Fruit fly (Drosophila melanogaster) whole organism, prepupa: ENCODE results near the gene CG18542.

Source experiments
- Blimp-1 ChIP-seq: fragments of 200-800 bp; sonication (Bioruptor generic); optimal IDR thresholded peaks from 3 replicates; lab custom pipeline; 2017; ENCODE audit warnings: missing biosample characterization, missing genetic modification characterization, mild to moderate bottlenecking, moderate library complexity, missing genetic modification reagents
- CG10669 ChIP-seq: fragments of 200-800 bp; sonication (Bioruptor generic); optimal IDR thresholded peaks from 3 replicates; lab custom pipeline; 2018; ENCODE audit warnings: missing biosample characterization, mild to moderate bottlenecking, missing genetic modification characterization, moderate library complexity
- CG11294 ChIP-seq: fragments of 200-800 bp; sonication (Bioruptor generic); IDR thresholded peaks from 2 replicates; pipeline ENCODE4 v1.3.6; 2022; ENCODE audit warnings: missing biosample characterization, missing genetic modification characterization
- CG11762 ChIP-seq: fragments of 200-800 bp; sonication (Bioruptor generic); optimal IDR thresholded peaks from 3 replicates; lab custom pipeline; 2016; ENCODE audit warnings: missing biosample characterization, missing genetic modification characterization; ENCODE audit not compliant: insufficient read depth
- CG1621 ChIP-seq: fragments of 200-800 bp; sonication (Bioruptor generic); optimal IDR thresholded peaks from 3 replicates; lab custom pipeline; 2018; ENCODE audit warnings: missing biosample characterization, mild to moderate bottlenecking, missing genetic modification characterization
- CG16779 ChIP-seq: fragments of 200-800 bp; sonication (Bioruptor generic); optimal IDR thresholded peaks from 3 replicates; lab custom pipeline; 2017; ENCODE audit warnings: missing biosample characterization, mild to moderate bottlenecking, missing genetic modification characterization
- CG31627 ChIP-seq: fragments of 200-800 bp; sonication (Bioruptor generic); optimal IDR thresholded peaks from 3 replicates; lab custom pipeline; 2016; ENCODE audit warnings: missing biosample characterization, missing genetic modification characterization
- CG34406 ChIP-seq: fragments of 200-800 bp; sonication (Bioruptor generic); optimal IDR thresholded peaks from 3 replicates; lab custom pipeline; 2016; ENCODE audit warnings: missing biosample characterization, missing genetic modification characterization
- CG4318 ChIP-seq: fragments of 200-800 bp; sonication (Bioruptor generic); optimal IDR thresholded peaks from 3 replicates; lab custom pipeline; 2017; ENCODE audit warnings: missing biosample characterization, mild to moderate bottlenecking, missing genetic modification characterization
- CG6163 ChIP-seq: fragments of 200-800 bp; sonication (Bioruptor generic); IDR thresholded peaks from 3 replicates; pipeline ENCODE4 v1.3.6; 2022; ENCODE audit warnings: missing biosample characterization, missing genetic modification characterization
- CG6808 ChIP-seq: fragments of 200-800 bp; sonication (Bioruptor generic); optimal IDR thresholded peaks from 3 replicates; lab custom pipeline; 2017; ENCODE audit warnings: missing biosample characterization, missing genetic modification characterization, mild to moderate bottlenecking, moderate library complexity, missing genetic modification reagents
- CG6854 ChIP-seq: fragments of 200-800 bp; sonication (Bioruptor generic); optimal IDR thresholded peaks from 2 replicates; lab custom pipeline; 2017; ENCODE audit warnings: missing biosample characterization, mild to moderate bottlenecking, missing genetic modification characterization
- CG7368 ChIP-seq: fragments of 200-800 bp; sonication (Bioruptor generic); optimal IDR thresholded peaks from 3 replicates; lab custom pipeline; 2016; ENCODE audit warnings: missing biosample characterization, missing genetic modification characterization
- CG8119 ChIP-seq: fragments of 200-800 bp; sonication (Bioruptor generic); IDR thresholded peaks from 3 replicates; pipeline ENCODE4 v1.3.6; 2022; ENCODE audit warnings: missing biosample characterization, missing genetic modification characterization
- CG8632 ChIP-seq: fragments of 200-800 bp; sonication (Bioruptor generic); optimal IDR thresholded peaks from 3 replicates; lab custom pipeline; 2016; ENCODE audit warnings: missing biosample characterization, missing genetic modification characterization
- CG9139 ChIP-seq: fragments of 200-800 bp; sonication (Bioruptor generic); optimal IDR thresholded peaks from 3 replicates; lab custom pipeline; 2017; ENCODE audit warnings: missing biosample characterization, mild to moderate bottlenecking, missing genetic modification characterization
- Eip75B ChIP-seq: fragments of 200-800 bp; sonication (Bioruptor generic); optimal IDR thresholded peaks from 3 replicates; lab custom pipeline; 2016; ENCODE audit warnings: missing biosample characterization, missing genetic modification characterization
- Ets96B ChIP-seq: fragments of 200-800 bp; optimal IDR thresholded peaks from 2 replicates; lab custom pipeline; 2019; ENCODE audit warnings: missing biosample characterization, mild to moderate bottlenecking, missing genetic modification characterization, moderate library complexity
- Gug ChIP-seq: fragments of 200-800 bp; sonication (Bioruptor generic); IDR thresholded peaks from 2 replicates; pipeline ENCODE4 v1.3.6; 2022; ENCODE audit warnings: missing biosample characterization, missing genetic modification characterization
- Hr4 ChIP-seq: fragments of 200-800 bp; sonication (Bioruptor generic); optimal IDR thresholded peaks from 3 replicates; lab custom pipeline; 2016; ENCODE audit warnings: missing biosample characterization, missing genetic modification characterization
- Lpt ChIP-seq: fragments of 200-800 bp; sonication (Bioruptor generic); optimal IDR thresholded peaks from 3 replicates; lab custom pipeline; 2016; ENCODE audit warnings: missing biosample characterization, missing genetic modification characterization
- Met ChIP-seq: fragments of 200-800 bp; sonication (Bioruptor generic); optimal IDR thresholded peaks from 3 replicates; lab custom pipeline; 2016; ENCODE audit warnings: missing biosample characterization, missing genetic modification characterization
- OdsH ChIP-seq: fragments of 200-800 bp; sonication (Bioruptor generic); optimal IDR thresholded peaks from 3 replicates; lab custom pipeline; 2016; ENCODE audit warnings: missing biosample characterization, missing genetic modification characterization
- Smox ChIP-seq: fragments of 200-800 bp; sonication (Bioruptor generic); optimal IDR thresholded peaks from 3 replicates; lab custom pipeline; 2016; ENCODE audit warnings: missing biosample characterization, missing genetic modification characterization
- Sox102F ChIP-seq: fragments of 200-800 bp; sonication (Bioruptor generic); optimal IDR thresholded peaks from 2 replicates; lab custom pipeline; 2016; ENCODE audit warnings: missing biosample characterization, mild to moderate bottlenecking, missing genetic modification characterization
- Sox14 ChIP-seq: fragments of 200-800 bp; sonication (Bioruptor generic); optimal IDR thresholded peaks from 3 replicates; lab custom pipeline; 2016; ENCODE audit warnings: missing biosample characterization, missing genetic modification characterization
- Sox15 ChIP-seq: fragments of 200-800 bp; sonication (Bioruptor generic); optimal IDR thresholded peaks from 3 replicates; lab custom pipeline; 2016; ENCODE audit warnings: missing biosample characterization, missing genetic modification characterization
- acj6 ChIP-seq: fragments of 200-800 bp; sonication (Bioruptor generic); optimal IDR thresholded peaks from 3 replicates; lab custom pipeline; 2016; ENCODE audit warnings: missing biosample characterization, missing genetic modification characterization
- dsx ChIP-seq: fragments of 200-800 bp; optimal IDR thresholded peaks from 3 replicates; lab custom pipeline; 2019; ENCODE audit warnings: missing biosample characterization, mild to moderate bottlenecking, missing genetic modification characterization, moderate library complexity; ENCODE audit not compliant: poor library complexity, severe bottlenecking
- esn ChIP-seq: fragments of 200-800 bp; sonication (Bioruptor generic); optimal IDR thresholded peaks from 2 replicates; lab custom pipeline; 2016; ENCODE audit warnings: missing biosample characterization, mild to moderate bottlenecking, missing genetic modification characterization, moderate library complexity
- fd85E ChIP-seq: fragments of 200-800 bp; sonication (Bioruptor generic); optimal IDR thresholded peaks from 3 replicates; lab custom pipeline; 2016; ENCODE audit warnings: missing biosample characterization, missing genetic modification characterization
- fkh ChIP-seq: fragments of 200-800 bp; sonication (Bioruptor generic); optimal IDR thresholded peaks from 3 replicates; lab custom pipeline; 2017; ENCODE audit warnings: missing biosample characterization, mild to moderate bottlenecking, missing genetic modification characterization, moderate library complexity
- lz ChIP-seq: fragments of 200-800 bp; sonication (Bioruptor generic); optimal IDR thresholded peaks from 3 replicates; lab custom pipeline; 2016; ENCODE audit warnings: missing biosample characterization, missing genetic modification characterization
- net ChIP-seq: fragments of 200-800 bp; sonication (Bioruptor generic); optimal IDR thresholded peaks from 3 replicates; lab custom pipeline; 2016; ENCODE audit warnings: missing biosample characterization, missing genetic modification characterization
- pdm3 ChIP-seq: fragments of 200-800 bp; sonication (Bioruptor generic); optimal IDR thresholded peaks from 3 replicates; lab custom pipeline; 2016; ENCODE audit warnings: missing biosample characterization, missing genetic modification characterization
- salr ChIP-seq, 2 experiments: fragments of 200-800 bp; sonication (Bioruptor generic); optimal IDR thresholded peaks; 3 replicates each; lab custom pipeline; 2016 to 2018; ENCODE audit warnings: missing biosample characterization in 2 of 2, missing genetic modification characterization in 2 of 2, mild to moderate bottlenecking in 1 of 2
- ss ChIP-seq, 2 experiments: fragments of 200-800 bp; sonication (Bioruptor generic); optimal IDR thresholded peaks; 2 replicates in 1 of 2; 3 replicates in 1 of 2; lab custom pipeline; 2017 to 2018; ENCODE audit warnings: mild to moderate bottlenecking in 2 of 2, missing biosample characterization in 2 of 2, missing genetic modification characterization in 2 of 2, moderate library complexity in 1 of 2
- svp ChIP-seq: fragments of 200-800 bp; sonication (Bioruptor generic); peaks from one replicate; lab custom pipeline; 2016; ENCODE audit warnings: missing biosample characterization, missing genetic modification characterization
- topi ChIP-seq: fragments of 200-800 bp; sonication (Bioruptor generic); optimal IDR thresholded peaks from 3 replicates; lab custom pipeline; 2016; ENCODE audit warnings: missing biosample characterization, missing genetic modification characterization
- vri ChIP-seq: fragments of 200-800 bp; sonication (Bioruptor generic); optimal IDR thresholded peaks from 3 replicates; lab custom pipeline; 2016; ENCODE audit warnings: missing biosample characterization, mild to moderate bottlenecking, missing genetic modification characterization

CG18542 gene

dm6 chr3R:9702567-9702966 lies 17.0 kb downstream of the CG18542 start (continued):
- TF ChIP-seq CG6854 (GFP tag; lab: Kevin White, UChicago) = no peak
- no peak for TF ChIP-seq ss (GFP tag; optimal IDR thresholded peaks at IDR 0.05; lab: Kevin White, UChicago)
- peak; percentile 65 for TF ChIP-seq Met (GFP tag; lab: Kevin White, UChicago)
- TF ChIP-seq Ets96B = peak; percentile 29
- no peak for TF ChIP-seq Smox (GFP tag; lab: Kevin White, UChicago)
- peak; percentile 48 for TF ChIP-seq Sox102F (GFP tag; lab: Kevin White, UChicago)
- TF ChIP-seq Hr4 = peak; percentile 83
- peak; percentile 41 for TF ChIP-seq CG10669 (GFP tag; lab: Kevin White, UChicago)
- TF ChIP-seq CG34406 (GFP tag; lab: Kevin White, UChicago) = peak; percentile 42
- no peak for TF ChIP-seq acj6 (GFP tag; lab: Kevin White, UChicago)
- TF ChIP-seq pdm3 (GFP tag; lab: Kevin White, UChicago) = peak; percentile 67
- TF ChIP-seq CG8119 (GFP tag; lab: Robert Waterston, UW) = no peak
- peak; percentile 16 for TF ChIP-seq CG8632 (GFP tag; lab: Kevin White, UChicago)
- TF ChIP-seq CG7368 (GFP tag; lab: Kevin White, UChicago) = no peak
- TF ChIP-seq Eip75B (GFP tag; lab: Kevin White, UChicago) = peak; percentile 41
- peak; percentile 73 for TF ChIP-seq OdsH (GFP tag; lab: Kevin White, UChicago)
- TF ChIP-seq CG9139 (GFP tag; lab: Kevin White, UChicago) = no peak
- TF ChIP-seq CG11762 (GFP tag; lab: Kevin White, UChicago) = peak; percentile 64
- TF ChIP-seq Blimp-1 (GFP tag; lab: Kevin White, UChicago) = no peak
- TF ChIP-seq fd85E (GFP tag; lab: Kevin White, UChicago) = no peak
- no peak for TF ChIP-seq dsx (GFP tag; lab: Kevin White, UChicago)
- TF ChIP-seq CG31627 (GFP tag; lab: Kevin White, UChicago) = peak; percentile 66
- no peak for TF ChIP-seq Gug (GFP tag; lab: Robert Waterston, UW)
- TF ChIP-seq fkh (GFP tag; lab: Kevin White, UChicago) = peak; percentile 96
- peak; percentile 64 for TF ChIP-seq esn
- TF ChIP-seq CG6808 (GFP tag; lab: Kevin White, UChicago) = no peak

- TF ChIP-seq CG34406 (GFP tag; lab: Kevin White, UChicago) (no peak), Blimp-1 (GFP tag; lab: Kevin White, UChicago) (peak; percentile 55)
These were observed 17.7 kb downstream of the CG18542 start for dm6 chr3R:9703273-9703672.

- TF ChIP-seq CG16779 (tag; lab: Kevin White, UChicago) = peak; percentile 42
- TF ChIP-seq CG8632 (GFP tag; lab: Kevin White, UChicago) = no peak
- peak; percentile 1 for TF ChIP-seq fd85E (GFP tag; lab: Kevin White, UChicago)
- TF ChIP-seq fkh (GFP tag; lab: Kevin White, UChicago) = peak; percentile 13
- peak; percentile 99 for TF ChIP-seq vri (GFP tag; lab: Kevin White, UChicago)
- no peak for TF ChIP-seq CG11294 (GFP tag; lab: Robert Waterston, UW)
- TF ChIP-seq svp (GFP tag; lab: Kevin White, UChicago) = peak; percentile 85
- TF ChIP-seq Lpt (GFP tag; lab: Kevin White, UChicago) = peak; percentile 33
These were observed 18.8 kb downstream of the CG18542 start for dm6 chr3R:9704183-9705007.

dm6 chr3R:9705008-9705628 lies 19.6 kb downstream of the CG18542 start, which contains the start of gene Unc-115a:
Gene Unc-115a, minus strand, starts transcription at chr3R:9705417.
- TF ChIP-seq pdm3 (GFP tag; lab: Kevin White, UChicago) = no peak
- TF ChIP-seq CG6854 (GFP tag; lab: Kevin White, UChicago) = peak; percentile 28
- no peak for TF ChIP-seq net (GFP tag; lab: Kevin White, UChicago)
- TF ChIP-seq CG31627 (GFP tag; lab: Kevin White, UChicago) = peak; percentile 4
- TF ChIP-seq lz (GFP tag; lab: Kevin White, UChicago) = peak; percentile 38
- no peak for TF ChIP-seq fd85E (GFP tag; lab: Kevin White, UChicago)
- TF ChIP-seq esn = peak; percentile 55
- TF ChIP-seq Sox102F (GFP tag; lab: Kevin White, UChicago) = no peak
- no peak for TF ChIP-seq vri (GFP tag; lab: Kevin White, UChicago)
- TF ChIP-seq CG11762 (GFP tag; lab: Kevin White, UChicago) = no peak
- peak; percentile 11 for TF ChIP-seq Ets96B
- TF ChIP-seq Sox15 (GFP tag; lab: Kevin White, UChicago) = no peak
- peak; percentile 35 for TF ChIP-seq fkh (GFP tag; lab: Kevin White, UChicago)
- TF ChIP-seq CG4318 (GFP tag; lab: Kevin White, UChicago) = no peak
- peak; percentile 69 for TF ChIP-seq Sox14 (GFP tag; lab: Kevin White, UChicago)
- no peak for TF ChIP-seq salr (GFP tag; optimal IDR thresholded peaks at IDR 0.05; lab: Kevin White, UChicago)
- no peak for TF ChIP-seq CG6163 (GFP tag; lab: Robert Waterston, UW)
- TF ChIP-seq topi (GFP tag; lab: Kevin White, UChicago) = no peak
- TF ChIP-seq CG1621 (tag; lab: Kevin White, UChicago) = peak; percentile 81
- no peak for TF ChIP-seq CG10669 (GFP tag; lab: Kevin White, UChicago)
